Fruit fly (Drosophila melanogaster) whole organism, embryonic: Measurements from ENCODE around the gene Gem2.

Experiments
- CG10959 ChIP-seq: fragments of 200-800 bp; sonication (Bioruptor generic); IDR thresholded peaks from 2 replicates; pipeline ENCODE4 v1.3.6; 2022; ENCODE audit warnings: missing biosample characterization, missing genetic modification characterization
- CG11723 ChIP-seq: fragments of 200-800 bp; sonication (Bioruptor generic); optimal IDR thresholded peaks from 2 replicates; lab custom pipeline; 2017; ENCODE audit warnings: missing biosample characterization, mild to moderate bottlenecking, missing genetic modification characterization
- CG13123 ChIP-seq: fragments of 200-800 bp; sonication (Bioruptor generic); optimal IDR thresholded peaks from 2 replicates; lab custom pipeline; 2016; ENCODE audit warnings: missing biosample characterization, missing genetic modification characterization
- CG13296 ChIP-seq: fragments of 200-800 bp; sonication (Bioruptor generic); optimal IDR thresholded peaks from 3 replicates; lab custom pipeline; 2018; ENCODE audit warnings: missing biosample characterization, mild to moderate bottlenecking, missing genetic modification characterization
- CG13624 ChIP-seq: fragments of 200-800 bp; sonication (Bioruptor generic); optimal IDR thresholded peaks from 2 replicates; lab custom pipeline; 2016; ENCODE audit warnings: missing biosample characterization, missing genetic modification characterization
- CG17829 ChIP-seq: fragments of 200-800 bp; optimal IDR thresholded peaks from 2 replicates; lab custom pipeline; 2019; ENCODE audit warnings: missing biosample characterization, mild to moderate bottlenecking, missing genetic modification characterization, moderate library complexity
- CG31441 ChIP-seq: fragments of 200-800 bp; sonication (Bioruptor generic); IDR thresholded peaks from 2 replicates; pipeline ENCODE4 v1.3.6; 2022; ENCODE audit warnings: missing biosample characterization, missing genetic modification characterization
- CG32767 ChIP-seq: fragments of 200-800 bp; sonication (Bioruptor generic); IDR thresholded peaks from 2 replicates; pipeline ENCODE4 v1.3.6; 2022; ENCODE audit warnings: missing biosample characterization, missing genetic modification characterization
- CG33213 ChIP-seq: fragments of 200-800 bp; sonication (Bioruptor generic); optimal IDR thresholded peaks from 3 replicates; lab custom pipeline; 2016; ENCODE audit warnings: missing biosample characterization, missing genetic modification characterization
- CG43689 ChIP-seq: fragments of 200-800 bp; sonication (Bioruptor generic); IDR thresholded peaks from 2 replicates; pipeline ENCODE4 v1.3.6; 2022; ENCODE audit warnings: missing biosample characterization, missing genetic modification characterization
- CG4404 ChIP-seq: fragments of 200-800 bp; sonication (Bioruptor generic); IDR thresholded peaks from 2 replicates; pipeline ENCODE4 v1.3.6; 2022; ENCODE audit warnings: missing biosample characterization, missing genetic modification characterization
- CG6654 ChIP-seq: fragments of 200-800 bp; sonication (Bioruptor generic); optimal IDR thresholded peaks from 2 replicates; lab custom pipeline; 2017; ENCODE audit warnings: missing biosample characterization, mild to moderate bottlenecking, missing genetic modification characterization
- CG8924 ChIP-seq: fragments of 200-800 bp; optimal IDR thresholded peaks from 3 replicates; lab custom pipeline; 2019; ENCODE audit warnings: missing biosample characterization, mild to moderate bottlenecking, missing genetic modification characterization, moderate library complexity
- CG9727 ChIP-seq: fragments of 200-800 bp; sonication (Bioruptor generic); optimal IDR thresholded peaks from 3 replicates; lab custom pipeline; 2017; ENCODE audit warnings: missing biosample characterization, mild to moderate bottlenecking, missing genetic modification characterization
- CG9876 ChIP-seq: fragments of 200-800 bp; sonication (Bioruptor generic); optimal IDR thresholded peaks from 2 replicates; lab custom pipeline; 2016; ENCODE audit warnings: missing biosample characterization, missing genetic modification characterization
- Dad ChIP-seq: fragments of 200-800 bp; sonication (Bioruptor generic); optimal IDR thresholded peaks from 3 replicates; lab custom pipeline; 2016; ENCODE audit warnings: missing biosample characterization, missing genetic modification characterization
- Dek ChIP-seq: fragments of 200-800 bp; sonication (Bioruptor generic); optimal IDR thresholded peaks from 3 replicates; lab custom pipeline; 2019; ENCODE audit warnings: missing biosample characterization, mild to moderate bottlenecking, missing genetic modification characterization, moderate library complexity
- Dp ChIP-seq: fragments of 200-800 bp; sonication (Bioruptor generic); optimal IDR thresholded peaks from 2 replicates; lab custom pipeline; 2018; ENCODE audit warnings: missing biosample characterization, mild to moderate bottlenecking, missing genetic modification characterization, moderate library complexity
- Elba2 ChIP-seq: fragments of 200-800 bp; sonication (Bioruptor generic); optimal IDR thresholded peaks from 3 replicates; lab custom pipeline; 2016; ENCODE audit warnings: missing biosample characterization, missing genetic modification characterization
- Hmx ChIP-seq: fragments of 200-800 bp; sonication (Bioruptor generic); optimal IDR thresholded peaks from 2 replicates; lab custom pipeline; 2016; ENCODE audit warnings: missing biosample characterization, missing genetic modification characterization
- Hr78 ChIP-seq, 2 experiments: fragments of 200-800 bp in 1 of 2; fragments of >200 bp in 1 of 2; sonication (Bioruptor generic) in 1 of 2; optimal IDR thresholded peaks; 2 replicates each; lab custom pipeline; 2017 to 2019; ENCODE audit warnings: missing biosample characterization in 2 of 2, missing genetic modification characterization in 2 of 2, mild to moderate bottlenecking in 1 of 2, moderate library complexity in 1 of 2
- Jarid2 ChIP-seq: fragments of 200-800 bp; sonication (Bioruptor generic); optimal IDR thresholded peaks from 3 replicates; lab custom pipeline; 2017; ENCODE audit warnings: mild to moderate bottlenecking, missing biosample characterization, missing genetic modification reagents, missing genetic modification characterization
- NC2α ChIP-seq: fragments of 200-800 bp; sonication (Bioruptor generic); optimal IDR thresholded peaks from 2 replicates; lab custom pipeline; 2016; ENCODE audit warnings: missing biosample characterization, missing genetic modification characterization
- Nf-YC ChIP-seq: fragments of 200-800 bp; optimal IDR thresholded peaks from 3 replicates; lab custom pipeline; 2019; ENCODE audit warnings: missing biosample characterization, mild to moderate bottlenecking, missing genetic modification characterization, moderate library complexity
- Opbp ChIP-seq: fragments of 200-800 bp; sonication (Bioruptor generic); IDR thresholded peaks from 3 replicates; pipeline ENCODE4 v1.3.6; 2022; ENCODE audit warnings: missing biosample characterization, missing genetic modification characterization; ENCODE audit not compliant: partially characterized antibody
- Pdp1 ChIP-seq, 2 experiments: fragments of 200-800 bp; sonication (Bioruptor generic); optimal IDR thresholded peaks; 3 replicates each; lab custom pipeline; 2016; ENCODE audit warnings: missing biosample characterization in 2 of 2, missing genetic modification characterization in 2 of 2, mild to moderate bottlenecking in 1 of 2, moderate library complexity in 1 of 2
- Scr ChIP-seq: fragments of 200-800 bp; sonication (Bioruptor generic); IDR thresholded peaks from 2 replicates; pipeline ENCODE4 v1.3.6; 2022; ENCODE audit warnings: missing biosample characterization, missing genetic modification characterization; ENCODE audit not compliant: partially characterized antibody
- Sry-β ChIP-seq: fragments of 200-800 bp; sonication (Bioruptor generic); optimal IDR thresholded peaks from 2 replicates; lab custom pipeline; 2018; ENCODE audit warnings: missing biosample characterization, mild to moderate bottlenecking, missing genetic modification characterization, moderate library complexity
- Ssrp ChIP-seq: fragments of 200-800 bp; sonication (Bioruptor generic); optimal IDR thresholded peaks from 2 replicates; lab custom pipeline; 2018; ENCODE audit warnings: missing biosample characterization, mild to moderate bottlenecking, missing genetic modification characterization, moderate library complexity
- TFAM ChIP-seq: fragments of 200-800 bp; sonication (Bioruptor generic); optimal IDR thresholded peaks from 2 replicates; lab custom pipeline; 2017; ENCODE audit warnings: missing biosample characterization, missing genetic modification characterization, inconsistent platforms
- Xrp1 ChIP-seq: fragments of 200-800 bp; sonication (Bioruptor generic); IDR thresholded peaks from 2 replicates; pipeline ENCODE4 v1.3.6; 2022; ENCODE audit warnings: missing biosample characterization, missing genetic modification characterization
- ap ChIP-seq: fragments of 200-800 bp; sonication (Bioruptor generic); IDR thresholded peaks from 2 replicates; pipeline ENCODE4 v1.3.6; 2022; ENCODE audit warnings: missing biosample characterization, missing genetic modification characterization
- az2 ChIP-seq: fragments of 200-800 bp; sonication (Bioruptor generic); optimal IDR thresholded peaks from 3 replicates; lab custom pipeline; 2016; ENCODE audit warnings: missing biosample characterization, missing genetic modification characterization
- ci ChIP-seq: fragments of 200-800 bp; sonication (Bioruptor generic); IDR thresholded peaks from 3 replicates; pipeline ENCODE4 v1.3.6; 2022; ENCODE audit warnings: missing biosample characterization, missing genetic modification characterization
- croc ChIP-seq: fragments of 200-800 bp; sonication (Bioruptor generic); conservative IDR thresholded peaks from 3 replicates; pipeline ENCODE4 v1.3.6; 2022; ENCODE audit warnings: missing biosample characterization, missing genetic modification characterization
- danr ChIP-seq: fragments of 200-800 bp; sonication (Bioruptor generic); IDR thresholded peaks from 2 replicates; pipeline ENCODE4 v1.3.6; 2022; ENCODE audit warnings: missing biosample characterization, missing genetic modification characterization
- fd64A ChIP-seq: fragments of 200-800 bp; sonication (Bioruptor generic); optimal IDR thresholded peaks from 3 replicates; lab custom pipeline; 2018; ENCODE audit warnings: missing biosample characterization, mild to moderate bottlenecking, missing genetic modification characterization
- gsb-n ChIP-seq: fragments of 200-800 bp; sonication (Bioruptor generic); optimal IDR thresholded peaks from 3 replicates; lab custom pipeline; 2018; ENCODE audit warnings: missing biosample characterization, mild to moderate bottlenecking, missing genetic modification characterization
- jigr1 ChIP-seq: fragments of 200-800 bp; sonication (Bioruptor generic); IDR thresholded peaks from 3 replicates; pipeline ENCODE4 v1.3.6; 2022; ENCODE audit warnings: missing biosample characterization, missing genetic modification characterization
- pan ChIP-seq, 4 experiments: fragments of >200 bp in 3 of 4; fragments of 200-800 bp in 1 of 4; sonication (Bioruptor generic) in 1 of 4; optimal IDR thresholded peaks in 3 of 4; IDR thresholded peaks in 1 of 4; 2 replicates each; pipeline versions ENCODE4 v1.3.6 to Lab custom; 2017 to 2022; ENCODE audit warnings: missing biosample characterization in 2 of 4, missing genetic modification characterization in 2 of 4, mixed read lengths in 1 of 4
- prd ChIP-seq, 3 experiments: fragments of >200 bp in 2 of 3; fragments of 200-800 bp in 1 of 3; sonication (Bioruptor generic) in 1 of 3; optimal IDR thresholded peaks in 2 of 3; IDR thresholded peaks in 1 of 3; 2 replicates in 2 of 3; 3 replicates in 1 of 3; pipeline versions ENCODE4 v1.3.6 to Lab custom; 2017 to 2022; ENCODE audit warnings: missing biosample characterization in 1 of 3, missing genetic modification characterization in 1 of 3
- pum ChIP-seq: fragments of 200-800 bp; sonication (Bioruptor generic); optimal IDR thresholded peaks from 2 replicates; lab custom pipeline; 2016; ENCODE audit warnings: missing biosample characterization, missing genetic modification characterization
- run ChIP-seq: fragments of 200-800 bp; sonication (Bioruptor generic); optimal IDR thresholded peaks from 3 replicates; lab custom pipeline; 2018; ENCODE audit warnings: missing biosample characterization, mild to moderate bottlenecking, missing genetic modification characterization
- slbo ChIP-seq: fragments of 200-800 bp; sonication (Bioruptor generic); IDR thresholded peaks from 2 replicates; pipeline ENCODE4 v1.3.6; 2022; ENCODE audit warnings: missing biosample characterization, missing genetic modification characterization
- tap ChIP-seq: fragments of 200-800 bp; optimal IDR thresholded peaks from 3 replicates; lab custom pipeline; 2019; ENCODE audit warnings: missing biosample characterization, mild to moderate bottlenecking, missing genetic modification characterization, moderate library complexity
- tgo ChIP-seq: fragments of 200-800 bp; sonication (Bioruptor generic); IDR thresholded peaks from 3 replicates; pipeline ENCODE4 v1.3.6; 2022; ENCODE audit warnings: missing biosample characterization, missing genetic modification characterization
- tio ChIP-seq: fragments of 200-800 bp; sonication (Bioruptor generic); optimal IDR thresholded peaks from 2 replicates; lab custom pipeline; 2017; ENCODE audit warnings: missing biosample characterization, missing genetic modification characterization, inconsistent platforms
- zfh1 ChIP-seq: fragments of 200-800 bp; sonication (Bioruptor generic); IDR thresholded peaks from 3 replicates; pipeline ENCODE4 v1.3.6; 2022; ENCODE audit warnings: missing biosample characterization, missing genetic modification characterization

Gene Gem2

DNA sequence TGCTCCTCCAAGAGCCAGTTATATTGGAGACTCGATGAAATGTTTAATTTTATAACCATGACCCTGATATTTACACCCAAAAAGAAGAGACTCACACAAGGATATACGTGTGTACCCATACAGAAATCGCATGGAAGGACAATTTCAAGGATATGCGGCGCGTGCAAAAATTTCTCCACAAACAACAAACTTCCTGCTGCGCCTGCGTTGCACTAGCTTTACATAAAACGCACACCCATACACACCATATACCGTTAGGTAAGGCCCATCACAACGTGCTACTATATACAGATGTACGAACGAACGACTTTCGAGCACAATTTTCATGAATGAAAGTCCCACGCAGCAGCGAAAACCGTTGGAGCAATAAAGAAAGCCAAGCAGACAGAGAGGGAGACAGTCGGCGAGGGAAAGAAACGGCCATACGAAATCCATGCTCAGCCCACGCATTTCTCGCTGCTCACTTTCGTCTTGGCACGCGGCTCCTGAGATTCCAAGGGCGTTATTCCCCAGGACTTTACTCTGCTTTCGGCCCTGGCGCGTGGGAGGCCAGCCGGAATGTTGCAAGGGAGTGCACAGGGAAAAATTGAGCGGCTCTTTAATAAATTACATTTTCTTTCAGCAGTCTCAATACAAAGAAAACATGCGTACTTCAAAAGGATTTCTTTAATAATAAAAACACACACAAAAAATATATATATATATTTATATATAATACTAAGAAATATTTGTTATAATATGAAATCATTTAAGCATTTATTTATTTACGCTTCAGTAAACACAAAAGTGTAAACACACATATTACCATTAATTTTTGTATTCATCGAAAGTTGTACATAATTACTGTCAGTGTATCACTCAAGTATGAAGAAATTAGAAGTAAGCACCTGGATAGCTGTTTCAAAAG, 12.5 kb downstream of the Gem2 start:
- peak; percentile 28 for TF ChIP-seq Ssrp (tag; lab: Kevin White, UChicago)
- TF ChIP-seq NC2α (GFP tag; lab: Kevin White, UChicago) = no peak
- TF ChIP-seq CG11723 (GFP tag; lab: Kevin White, UChicago) = no peak
- no peak for TF ChIP-seq zfh1 (GFP tag; lab: Robert Waterston, UW)
- no peak for TF ChIP-seq Jarid2 (GFP tag; lab: Kevin White, UChicago)
- no peak for TF ChIP-seq Opbp (GFP tag; lab: Robert Waterston, UW)
- no peak for TF ChIP-seq prd (optimal IDR thresholded peaks at IDR 0.05; lab: Kevin White, UChicago)
- TF ChIP-seq prd (GFP tag; IDR thresholded peaks at IDR 0.05; lab: Robert Waterston, UW) = no peak
- peak; percentile 58 for TF ChIP-seq CG8924
- TF ChIP-seq CG33213 (GFP tag; lab: Kevin White, UChicago) = no peak
- TF ChIP-seq fd64A (GFP tag; lab: Kevin White, UChicago) = no peak
- no peak for TF ChIP-seq pan (optimal IDR thresholded peaks at IDR 0.05; lab: Kevin White, UChicago)
- peak in 1 of 2 experiments; percentile 44 for TF ChIP-seq pan (GFP tag; optimal IDR thresholded peaks at IDR 0.05 in 1 of 2, IDR thresholded peaks at IDR 0.05 in 1 of 2)
- no peak for TF ChIP-seq Hr78 (GFP tag; optimal IDR thresholded peaks at IDR 0.05; lab: Kevin White, UChicago)
- TF ChIP-seq Scr = no peak
- TF ChIP-seq ci (GFP tag; lab: Robert Waterston, UW) = peak; percentile 27; the same call in 1 of the 3 replicates
- no peak for TF ChIP-seq Pdp1 (GFP tag; optimal IDR thresholded peaks at IDR 0.05; lab: Kevin White, UChicago)
- no peak; the same call in 2 of the 3 replicates for TF ChIP-seq tgo
- peak; percentile 25 for TF ChIP-seq tap
- TF ChIP-seq Nf-YC (tag; lab: Kevin White, UChicago) = no peak
- 0 out of 2 replicates have a peak, but pooled peaks have one; percentile 17 for TF ChIP-seq slbo (GFP tag; lab: Robert Waterston, UW)
- no peak for TF ChIP-seq az2 (GFP tag; lab: Kevin White, UChicago)
- no peak for TF ChIP-seq Hmx (GFP tag; lab: Kevin White, UChicago)
- TF ChIP-seq Elba2 (GFP tag; lab: Kevin White, UChicago) = no peak
- TF ChIP-seq CG4404 (GFP tag; lab: Robert Waterston, UW) = no peak
- TF ChIP-seq CG17829 = peak; percentile 42
- TF ChIP-seq Xrp1 (GFP tag; lab: Robert Waterston, UW) = peak; percentile 28; the same call in 1 of the 2 replicates
- TF ChIP-seq croc (GFP tag; lab: Robert Waterston, UW) = no peak
- TF ChIP-seq Dp (GFP tag; lab: Kevin White, UChicago) = no peak
- TF ChIP-seq CG43689 (GFP tag; lab: Robert Waterston, UW) = no peak
- TF ChIP-seq danr (GFP tag; lab: Robert Waterston, UW) = no peak
- TF ChIP-seq CG6654 (GFP tag; lab: Kevin White, UChicago) = no peak
- TF ChIP-seq CG9727 (GFP tag; lab: Kevin White, UChicago) = peak; percentile 52
- TF ChIP-seq run = no peak
- TF ChIP-seq TFAM (GFP tag; lab: Kevin White, UChicago) = no peak
- no peak for TF ChIP-seq CG9876 (GFP tag; lab: Kevin White, UChicago)
- no peak for TF ChIP-seq tio (GFP tag; lab: Kevin White, UChicago)
- TF ChIP-seq jigr1 (GFP tag; lab: Robert Waterston, UW) = no peak
- no peak for TF ChIP-seq CG13296 (GFP tag; lab: Kevin White, UChicago)
- no peak for TF ChIP-seq Dad
- no peak for TF ChIP-seq CG32767 (GFP tag; lab: Robert Waterston, UW)
- no peak for TF ChIP-seq pum (GFP tag; lab: Kevin White, UChicago)
- TF ChIP-seq CG10959 (GFP tag; lab: Robert Waterston, UW) = no peak
- TF ChIP-seq Dek (tag; lab: Kevin White, UChicago) = peak; percentile 37
- TF ChIP-seq CG31441 (GFP tag; lab: Robert Waterston, UW) = peak; percentile 65
- no peak for TF ChIP-seq CG13123
- peak; percentile 18 for TF ChIP-seq gsb-n
- TF ChIP-seq CG13624 (GFP tag; lab: Kevin White, UChicago) = no peak
- no peak for TF ChIP-seq Sry-β
- TF ChIP-seq ap (GFP tag; lab: Robert Waterston, UW) = no peak
